Fruit fly (Drosophila melanogaster) whole organism, embryonic: Measurements from ENCODE around the gene CG13024.

Source experiments
- CG12942 ChIP-seq: fragments of 200-800 bp; sonication (Bioruptor generic); optimal IDR thresholded peaks from 3 replicates; lab custom pipeline; 2016; ENCODE audit warnings: missing biosample characterization, missing genetic modification characterization
- CG1603 ChIP-seq: fragments of 200-800 bp; sonication (Bioruptor generic); optimal IDR thresholded peaks from 2 replicates; lab custom pipeline; 2019; ENCODE audit warnings: missing biosample characterization, mild to moderate bottlenecking, missing genetic modification characterization, moderate library complexity
- HLH54F ChIP-seq: fragments of 200-800 bp; sonication (Bioruptor generic); optimal IDR thresholded peaks from 3 replicates; lab custom pipeline; 2016; ENCODE audit warnings: missing biosample characterization, missing genetic modification characterization
- chm ChIP-seq: fragments of 200-800 bp; sonication (Bioruptor generic); IDR thresholded peaks from 2 replicates; pipeline ENCODE4 v1.3.6; 2022; ENCODE audit warnings: missing biosample characterization, missing genetic modification characterization

DNA sequence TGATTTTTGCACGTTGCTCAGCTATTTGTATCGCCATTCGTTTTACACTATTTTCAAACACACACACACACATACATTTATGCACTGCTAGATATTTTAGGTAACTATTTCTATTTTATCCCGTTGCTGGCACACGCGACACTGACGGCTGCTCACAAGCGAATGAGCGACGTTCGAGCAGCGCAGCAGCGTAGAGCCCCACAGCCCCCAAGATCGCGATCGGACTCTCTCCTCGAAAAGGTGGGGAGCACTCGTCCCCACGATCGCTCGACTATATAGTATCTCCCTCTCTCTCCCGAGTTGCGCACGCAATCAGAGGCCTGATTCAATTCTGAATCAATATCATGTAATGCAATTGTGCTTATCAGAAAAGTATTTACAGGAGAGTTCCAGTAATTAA, 28.8 kb downstream of the CG13024 start:
- TF ChIP-seq CG12942 (GFP tag; lab: Kevin White, UChicago) (no peak), HLH54F (GFP tag; lab: Kevin White, UChicago) (no peak), CG1603 (no peak), chm (peak; percentile 59)
